Fruit fly (Drosophila melanogaster): ENCODE measurements around the gene Tbc1d15-17.

Tbc1d15-17 gene

dm6 chr2L:161453-162175 lies 45.4 kb upstream of the Tbc1d15-17 start (continued):
- no peak for TF ChIP-seq Mrtf (GFP tag; IDR thresholded peaks at IDR 0.05)
- peak; percentile 94 for TF ChIP-seq CG10543 (GFP tag; optimal IDR thresholded peaks at IDR 0.05)
- no peak for TF ChIP-seq CG13775 (GFP tag; optimal IDR thresholded peaks at IDR 0.05)
- TF ChIP-seq Xrp1 (GFP tag; IDR thresholded peaks at IDR 0.05), result no peak
- TF ChIP-seq CG4328 (GFP tag; optimal IDR thresholded peaks at IDR 0.05), result peak; percentile 79
- no peak for TF ChIP-seq ewg (GFP tag; optimal IDR thresholded peaks at IDR 0.05)
- TF ChIP-seq sisA (GFP tag; IDR thresholded peaks at IDR 0.05), result no peak
- TF ChIP-seq stwl (tag; optimal IDR thresholded peaks at IDR 0.05), result no peak
- no peak for TF ChIP-seq CG12155 (GFP tag; optimal IDR thresholded peaks at IDR 0.05)
- TF ChIP-seq hb (GFP tag; IDR thresholded peaks at IDR 0.05; ENCODE audit: partially characterized antibody), result no peak

dm6 chr2L:162208-162607 lies 44.8 kb upstream of the Tbc1d15-17 start:
- peak in 1 of 2 experiments; percentile 69 for TF ChIP-seq eve (GFP tag; optimal IDR thresholded peaks at IDR 0.05)
- TF ChIP-seq Med (GFP tag), result no peak
- TF ChIP-seq CG18262 (tag; optimal IDR thresholded peaks at IDR 0.05), result peak; percentile 14
- no peak for TF ChIP-seq ranshi (GFP tag; IDR thresholded peaks at IDR 0.05)
- no peak for TF ChIP-seq CG8281 (tag; optimal IDR thresholded peaks at IDR 0.05)
- peak; percentile 59 for TF ChIP-seq D19A (tag; optimal IDR thresholded peaks at IDR 0.05)
- peak; percentile 2 for TF ChIP-seq nmo (GFP tag; optimal IDR thresholded peaks at IDR 0.05)
- peak; percentile 11 for TF ChIP-seq dmrt11E (tag; optimal IDR thresholded peaks at IDR 0.05)
- TF ChIP-seq gem (tag; optimal IDR thresholded peaks at IDR 0.05), result peak; percentile 35
- TF ChIP-seq Sox102F (GFP tag; optimal IDR thresholded peaks at IDR 0.05), result peak; percentile 2
- no peak for TF ChIP-seq twi (tag; optimal IDR thresholded peaks at IDR 0.05)

- TF ChIP-seq kni (GFP tag; optimal IDR thresholded peaks at IDR 0.05) (peak; percentile 64), ab (GFP tag; optimal IDR thresholded peaks at IDR 0.05) (no peak), CG12769 (tag; optimal IDR thresholded peaks at IDR 0.05) (peak; percentile 3), Med (GFP tag) (peak; percentile 74), CG8290 (GFP tag; optimal IDR thresholded peaks at IDR 0.05) (no peak), CG8290 (tag; optimal IDR thresholded peaks at IDR 0.05) (peak in 1 of 2 experiments; percentile 30), exex (tag; optimal IDR thresholded peaks at IDR 0.05) (peak; percentile 16), CG42726 (GFP tag; IDR thresholded peaks at IDR 0.05; ENCODE audit: partially characterized antibody) (no peak), sug (tag; optimal IDR thresholded peaks at IDR 0.05) (peak; percentile 29), trh (GFP tag; optimal IDR thresholded peaks at IDR 0.05) (no peak), ash1 (GFP tag; optimal IDR thresholded peaks at IDR 0.05) (peak; percentile 63), mirr (GFP tag; optimal IDR thresholded peaks at IDR 0.05) (peak; percentile 66)
Measured at dm6 chr2L:163229-163628, 43.8 kb upstream of the Tbc1d15-17 start.

- TF ChIP-seq CG4282 (GFP tag; optimal IDR thresholded peaks at IDR 0.05) (no peak), Pdp1 (GFP tag; optimal IDR thresholded peaks at IDR 0.05) (peak in 1 of 2 experiments; percentile 35), onecut (GFP tag; IDR thresholded peaks at IDR 0.05) (peak; percentile 87), CG9727 (GFP tag; optimal IDR thresholded peaks at IDR 0.05) (no peak), CG6254 (GFP tag; optimal IDR thresholded peaks at IDR 0.05) (no peak), inv (GFP tag; IDR thresholded peaks at IDR 0.05; ENCODE audit: partially characterized antibody) (no peak), CG8290 (GFP tag; optimal IDR thresholded peaks at IDR 0.05) (no peak), CG8290 (tag; optimal IDR thresholded peaks at IDR 0.05) (peak in 1 of 2 experiments; percentile 7), Meics (GFP tag; optimal IDR thresholded peaks at IDR 0.05) (peak; percentile 15), ash1 (GFP tag; optimal IDR thresholded peaks at IDR 0.05) (peak; percentile 31), CG6765 (GFP tag; optimal IDR thresholded peaks at IDR 0.05) (no peak), HHEX (GFP tag; optimal IDR thresholded peaks at IDR 0.05) (no peak), NC2β (GFP tag; optimal IDR thresholded peaks at IDR 0.05) (no peak), cad (GFP tag; optimal IDR thresholded peaks at IDR 0.05) (peak; percentile 30), Med (GFP tag) (peak; percentile 63), CG9215 (GFP tag; IDR thresholded peaks at IDR 0.05) (no peak), Opbp (GFP tag; IDR thresholded peaks at IDR 0.05; ENCODE audit: partially characterized antibody) (no peak)
Measured at dm6 chr2L:165253-165890, 41.6 kb upstream of the Tbc1d15-17 start.
